Worm (Caenorhabditis elegans) whole organism, young adult: Measurements from ENCODE around the gene wdr-62.

Experiments
- B0035.1 ChIP-seq: sonication (generic microtip); optimal IDR thresholded peaks from 2 replicates; lab custom pipeline; 2016; ENCODE audit warnings: missing genetic modification characterization, mild to moderate bottlenecking, missing compliant biosample characterization, missing genotype, missing genetic modification reagents
- B0336.3 ChIP-seq: fragments of 200-800 bp; sonication (Bioruptor generic); IDR thresholded peaks from 2 replicates; pipeline ENCODE4 v1.3.6; 2022; ENCODE audit warnings: missing genetic modification characterization, missing compliant biosample characterization
- F39B2.1 ChIP-seq: fragments of 200-800 bp; sonication (Bioruptor generic); IDR thresholded peaks from 2 replicates; pipeline ENCODE4 v1.3.6; 2022; ENCODE audit warnings: missing genetic modification reagents, missing genetic modification characterization, missing compliant biosample characterization
- F52B5.7 ChIP-seq: sonication (generic microtip); optimal IDR thresholded peaks from 2 replicates; lab custom pipeline; 2016; ENCODE audit warnings: mild to moderate bottlenecking, missing genetic modification characterization, missing compliant biosample characterization
- F57C9.4 ChIP-seq: sonication (generic microtip); optimal IDR thresholded peaks from 2 replicates; lab custom pipeline; 2017; ENCODE audit warnings: mild to moderate bottlenecking, missing genetic modification characterization, missing compliant biosample characterization
- K11D2.4 ChIP-seq: fragments of 200-800 bp; sonication (Bioruptor generic); IDR thresholded peaks from 2 replicates; pipeline ENCODE4 v1.3.6; 2022; ENCODE audit warnings: missing genetic modification reagents, missing genetic modification characterization, missing compliant biosample characterization
- Y56A3A.18 ChIP-seq: fragments of 200-800 bp; sonication (Bioruptor generic); IDR thresholded peaks from 2 replicates; pipeline ENCODE4 v1.3.6; 2022; ENCODE audit warnings: missing genetic modification reagents, missing genetic modification characterization, missing compliant biosample characterization
- Y79H2A.3 ChIP-seq: fragments of 200-800 bp; sonication (Bioruptor generic); conservative IDR thresholded peaks from 2 replicates; pipeline ENCODE4 v1.3.6; 2022; ENCODE audit warnings: missing genetic modification reagents, missing genetic modification characterization, missing compliant biosample characterization
- aptf-3 ChIP-seq: fragments of 200-800 bp; sonication (Bioruptor generic); IDR thresholded peaks from 2 replicates; pipeline ENCODE4 v1.3.6; 2022; ENCODE audit warnings: missing genetic modification characterization, missing compliant biosample characterization
- athp-1 ChIP-seq: sonication (generic microtip); optimal IDR thresholded peaks from 2 replicates; lab custom pipeline; 2017; ENCODE audit warnings: mild to moderate bottlenecking, missing genetic modification characterization, missing compliant biosample characterization
- ccch-3 ChIP-seq: fragments of 200-800 bp; sonication (Bioruptor generic); optimal IDR thresholded peaks from 2 replicates; lab custom pipeline; 2018; ENCODE audit warnings: mild to moderate bottlenecking, missing genetic modification characterization, missing compliant biosample characterization
- cebp-1 ChIP-seq, 2 experiments: fragments of 200-800 bp in 1 of 2; sonication (Bioruptor generic) in 1 of 2; sonication (generic microtip) in 1 of 2; IDR thresholded peaks in 1 of 2; optimal IDR thresholded peaks in 1 of 2; 2 replicates each; pipeline versions ENCODE4 v1.3.6 to Lab custom; 2017 to 2022; ENCODE audit warnings: missing compliant biosample characterization in 2 of 2, missing genetic modification characterization in 2 of 2, mild to moderate bottlenecking in 1 of 2, missing genetic modification reagents in 1 of 2, moderate library complexity in 1 of 2
- cebp-2 ChIP-seq: fragments of 200-800 bp; sonication (Bioruptor generic); IDR thresholded peaks from 2 replicates; pipeline ENCODE4 v1.3.6; 2022; ENCODE audit warnings: missing genetic modification characterization, missing compliant biosample characterization
- ceh-91 ChIP-seq: fragments of 200-800 bp; sonication (Bioruptor generic); IDR thresholded peaks from 2 replicates; pipeline ENCODE4 v1.3.6; 2022; ENCODE audit warnings: missing genetic modification reagents, missing genetic modification characterization, missing compliant biosample characterization
- die-1 ChIP-seq: sonication (generic microtip); optimal IDR thresholded peaks from 2 replicates; lab custom pipeline; 2016; ENCODE audit warnings: missing genotype, mild to moderate bottlenecking, missing genetic modification characterization, missing compliant biosample characterization
- egl-18 ChIP-seq: fragments of 200-800 bp; sonication (Bioruptor generic); IDR thresholded peaks from 2 replicates; pipeline ENCODE4 v1.3.6; 2022; ENCODE audit warnings: missing genetic modification reagents, missing genetic modification characterization, missing compliant biosample characterization
- egl-44 ChIP-seq: fragments of 200-800 bp; sonication (Bioruptor generic); IDR thresholded peaks from 2 replicates; pipeline ENCODE4 v1.3.6; 2022; ENCODE audit warnings: missing genetic modification reagents, missing genetic modification characterization, missing compliant biosample characterization
- egrh-3 ChIP-seq: fragments of 200-800 bp; sonication (Bioruptor generic); IDR thresholded peaks from 2 replicates; pipeline ENCODE4 v1.3.6; 2022; ENCODE audit warnings: missing genetic modification reagents, missing genetic modification characterization, missing compliant biosample characterization
- ets-4 ChIP-seq: fragments of 200-800 bp; sonication (Bioruptor generic); optimal IDR thresholded peaks from 2 replicates; lab custom pipeline; 2018; ENCODE audit warnings: mild to moderate bottlenecking, missing genetic modification characterization, missing compliant biosample characterization
- fkh-3 ChIP-seq: sonication (generic microtip); optimal IDR thresholded peaks from 2 replicates; lab custom pipeline; 2016; ENCODE audit warnings: mild to moderate bottlenecking, missing genetic modification characterization, missing compliant biosample characterization
- gei-17 ChIP-seq: fragments of 200-800 bp; sonication (Bioruptor generic); optimal IDR thresholded peaks from 2 replicates; lab custom pipeline; 2018; ENCODE audit warnings: mild to moderate bottlenecking, missing genetic modification characterization, missing compliant biosample characterization
- him-1 ChIP-seq: sonication (generic microtip); optimal IDR thresholded peaks from 2 replicates; lab custom pipeline; 2016; ENCODE audit warnings: missing genotype, missing genetic modification reagents, missing genetic modification characterization, missing compliant biosample characterization
- hlh-26 ChIP-seq: fragments of 200-800 bp; sonication (Bioruptor generic); conservative IDR thresholded peaks from 2 replicates; pipeline ENCODE4 v1.3.6; 2022; ENCODE audit warnings: missing genetic modification reagents, missing genetic modification characterization, missing compliant biosample characterization
- hmg-1.2 ChIP-seq: fragments of 200-800 bp; sonication (Bioruptor generic); IDR thresholded peaks from 2 replicates; pipeline ENCODE4 v1.3.6; 2022; ENCODE audit warnings: missing genetic modification reagents, missing genetic modification characterization, missing compliant biosample characterization
- hmg-20 ChIP-seq: fragments of 200-800 bp; sonication (Bioruptor generic); IDR thresholded peaks from 2 replicates; pipeline ENCODE4 v1.3.6; 2022; ENCODE audit warnings: missing genetic modification reagents, missing genetic modification characterization, missing compliant biosample characterization
- hrde-1 ChIP-seq: sonication (generic microtip); optimal IDR thresholded peaks from 2 replicates; lab custom pipeline; 2016; ENCODE audit warnings: missing genetic modification characterization, mild to moderate bottlenecking, missing compliant biosample characterization, moderate library complexity, missing genotype, missing genetic modification reagents, borderline replicate concordance
- hsf-1 ChIP-seq: fragments of 200-800 bp; sonication (Bioruptor generic); IDR thresholded peaks from 2 replicates; pipeline ENCODE4 v1.3.6; 2022; ENCODE audit warnings: missing genetic modification reagents, missing genetic modification characterization, missing compliant biosample characterization
- lin-54 ChIP-seq: fragments of 200-800 bp; sonication (Bioruptor generic); optimal IDR thresholded peaks from 2 replicates; lab custom pipeline; 2018; ENCODE audit warnings: mild to moderate bottlenecking, missing genetic modification characterization, missing compliant biosample characterization
- lsl-1 ChIP-seq: fragments of 200-800 bp; sonication (Bioruptor generic); optimal IDR thresholded peaks from 2 replicates; lab custom pipeline; 2018; ENCODE audit warnings: mild to moderate bottlenecking, missing genetic modification characterization, moderate library complexity, missing compliant biosample characterization
- madf-3 ChIP-seq: fragments of 200-800 bp; sonication (Bioruptor generic); IDR thresholded peaks from 2 replicates; pipeline ENCODE4 v1.3.6; 2022; ENCODE audit warnings: missing genetic modification reagents, missing genetic modification characterization, missing compliant biosample characterization
- mel-28 ChIP-seq: sonication (generic microtip); optimal IDR thresholded peaks from 2 replicates; lab custom pipeline; 2016; ENCODE audit warnings: borderline replicate concordance, mild to moderate bottlenecking, missing genetic modification characterization, missing compliant biosample characterization
- nfya-1 ChIP-seq: sonication (generic microtip); optimal IDR thresholded peaks from 2 replicates; lab custom pipeline; 2017; ENCODE audit warnings: antibody characterized with exemption, missing compliant biosample characterization, missing genetic modification characterization, borderline replicate concordance; ENCODE audit not compliant: insufficient read depth
- nfya-2 ChIP-seq: fragments of 200-800 bp; sonication (Bioruptor generic); IDR thresholded peaks from 2 replicates; pipeline ENCODE4 v1.3.6; 2022; ENCODE audit warnings: missing genetic modification reagents, missing genetic modification characterization, missing compliant biosample characterization
- nfyb-1 ChIP-seq: fragments of 200-800 bp; sonication (Bioruptor generic); IDR thresholded peaks from 2 replicates; pipeline ENCODE4 v1.3.6; 2022; ENCODE audit warnings: missing genetic modification reagents, missing genetic modification characterization, missing compliant biosample characterization
- nhr-80 ChIP-seq: sonication (generic microtip); optimal IDR thresholded peaks from 2 replicates; lab custom pipeline; 2016; ENCODE audit warnings: missing genetic modification characterization, missing compliant biosample characterization
- rec-8 ChIP-seq, 2 experiments: sonication (generic microtip); optimal IDR thresholded peaks; 2 replicates each; lab custom pipeline; 2016; ENCODE audit warnings: mild to moderate bottlenecking in 2 of 2, missing genetic modification characterization in 2 of 2, missing genetic modification reagents in 2 of 2, missing genotype in 2 of 2, missing biosample characterization in 1 of 2, missing compliant biosample characterization in 1 of 2, moderate library complexity in 1 of 2
- repo-1 ChIP-seq: sonication (generic microtip); optimal IDR thresholded peaks from 2 replicates; lab custom pipeline; 2017; ENCODE audit warnings: mild to moderate bottlenecking, missing genetic modification characterization, missing compliant biosample characterization
- sea-2 ChIP-seq: fragments of 200-800 bp; sonication (Bioruptor generic); IDR thresholded peaks from 2 replicates; pipeline ENCODE4 v1.3.6; 2022; ENCODE audit warnings: missing genetic modification characterization, missing compliant biosample characterization
- snpc-3.4 ChIP-seq: sonication (generic microtip); optimal IDR thresholded peaks from 2 replicates; lab custom pipeline; 2017; ENCODE audit warnings: missing genetic modification characterization, mild to moderate bottlenecking, missing compliant biosample characterization, antibody characterized with exemption, moderate library complexity, missing genotype, missing genetic modification reagents
- sptf-2 ChIP-seq: fragments of 200-800 bp; sonication (Bioruptor generic); optimal IDR thresholded peaks from 2 replicates; lab custom pipeline; 2018; ENCODE audit warnings: mild to moderate bottlenecking, missing genetic modification characterization, missing compliant biosample characterization
- unc-62 ChIP-seq: fragments of 150-350 bp; optimal IDR thresholded peaks from 2 replicates; lab custom pipeline; 2014; ENCODE audit warnings: missing biosample characterization, missing genetic modification reagents, missing genetic modification characterization
- ztf-25 ChIP-seq: fragments of 200-800 bp; sonication (Bioruptor generic); IDR thresholded peaks from 2 replicates; pipeline ENCODE4 v1.3.6; 2022; ENCODE audit warnings: missing genetic modification reagents, missing genetic modification characterization, missing compliant biosample characterization
- ztf-28 ChIP-seq: fragments of 200-800 bp; sonication (Bioruptor generic); IDR thresholded peaks from 2 replicates; pipeline ENCODE4 v1.3.6; 2022; ENCODE audit warnings: missing genetic modification reagents, missing genetic modification characterization, missing compliant biosample characterization
- ztf-3 ChIP-seq: fragments of 200-800 bp; sonication (Bioruptor generic); optimal IDR thresholded peaks from 2 replicates; lab custom pipeline; 2018; ENCODE audit warnings: mild to moderate bottlenecking, missing genetic modification characterization, missing compliant biosample characterization
- ztf-6 ChIP-seq: fragments of 200-800 bp; sonication (Bioruptor generic); IDR thresholded peaks from 2 replicates; pipeline ENCODE4 v1.3.6; 2022; ENCODE audit warnings: missing genetic modification reagents, missing genetic modification characterization, missing compliant biosample characterization

wdr-62 gene

ce11 chrV:9500826-9501451 is 57.1 kb downstream of the wdr-62 start, which contains the start of gene swt-5:
Gene swt-5, plus strand, starts transcription at chrV:9501401.
- TF ChIP-seq ets-4 (GFP tag; lab: Kevin White, UChicago): no peak
- TF ChIP-seq ccch-3 (GFP tag; lab: Kevin White, UChicago): no peak
- no peak for TF ChIP-seq Y79H2A.3
- no peak for TF ChIP-seq him-1 (tag; lab: Kevin White, UChicago)
- TF ChIP-seq nfya-2 (GFP tag; lab: Robert Waterston, UW): no peak
- no peak for TF ChIP-seq F57C9.4 (tag; lab: Kevin White, UChicago)
- no peak for TF ChIP-seq fkh-3
- TF ChIP-seq sptf-2 (GFP tag; lab: Kevin White, UChicago): no peak
- no peak for TF ChIP-seq hsf-1 (GFP tag; lab: Robert Waterston, UW)
- TF ChIP-seq lin-54: no peak
- no peak for TF ChIP-seq ztf-28 (GFP tag; lab: Robert Waterston, UW)
- TF ChIP-seq gei-17: no peak
- no peak for TF ChIP-seq unc-62 (GFP tag; lab: Kevin White, UChicago)
- TF ChIP-seq egrh-3: no peak
- TF ChIP-seq athp-1: no peak
- TF ChIP-seq madf-3 (GFP tag; lab: Robert Waterston, UW): no peak
- TF ChIP-seq ceh-91 (GFP tag; lab: Robert Waterston, UW): no peak
- TF ChIP-seq egl-18 (GFP tag; lab: Robert Waterston, UW): no peak
- TF ChIP-seq cebp-2 (GFP tag; lab: Robert Waterston, UW): no peak
- TF ChIP-seq, all 124 proteins: peak for 0

ce11 chrV:9503152-9503817 is 59.4 kb downstream of the wdr-62 start:
- TF ChIP-seq nfyb-1 (peak; percentile 89), repo-1 (peak; percentile 74), hrde-1 (tag; lab: Kevin White, UChicago) (peak; percentile 13), ztf-6 (no peak), hmg-20 (GFP tag; lab: Robert Waterston, UW) (peak; percentile 72; the same call in 1 of the 2 replicates), Y79H2A.3 (no peak), lsl-1 (GFP tag; lab: Kevin White, UChicago) (peak; percentile 16), ztf-25 (GFP tag; lab: Robert Waterston, UW) (0 out of 2 replicates have a peak, but pooled peaks have one; percentile 22), F57C9.4 (tag; lab: Kevin White, UChicago) (no peak), F52B5.7 (peak; percentile 43), mel-28 (tag; lab: Kevin White, UChicago) (no peak), aptf-3 (GFP tag; lab: Robert Waterston, UW) (0 out of 2 replicates have a peak, but pooled peaks have one; percentile 77), rec-8 (tag; optimal IDR thresholded peaks at IDR 0.05; lab: Kevin White, UChicago) (peak; percentile 22 to 82), cebp-1 (GFP tag; IDR thresholded peaks at IDR 0.05; lab: Robert Waterston, UW) (no peak), cebp-1 (tag; optimal IDR thresholded peaks at IDR 0.05; lab: Kevin White, UChicago) (no peak), hsf-1 (GFP tag; lab: Robert Waterston, UW) (peak; percentile 61; the same call in 1 of the 2 replicates), die-1 (tag; lab: Kevin White, UChicago) (peak; percentile 74), ztf-28 (GFP tag; lab: Robert Waterston, UW) (no peak), K11D2.4 (0 out of 2 replicates have a peak, but pooled peaks have one; percentile 49), nfya-1 (tag; lab: Kevin White, UChicago) (no peak), hlh-26 (GFP tag; lab: Robert Waterston, UW) (no peak), F39B2.1 (GFP tag; lab: Robert Waterston, UW) (no peak), hmg-1.2 (GFP tag; lab: Robert Waterston, UW) (peak; percentile 91), ztf-3 (peak; percentile 36), egl-44 (GFP tag; lab: Robert Waterston, UW) (peak; percentile 90), sea-2 (GFP tag; lab: Robert Waterston, UW) (no peak), Y56A3A.18 (GFP tag; lab: Robert Waterston, UW) (peak; percentile 94), nhr-80 (no peak), B0336.3 (no peak; the same call in none of the 2 replicates), B0035.1 (tag; lab: Kevin White, UChicago) (no peak), snpc-3.4 (tag; lab: Kevin White, UChicago) (peak; percentile 73)
